Worm (Caenorhabditis elegans) whole organism, L3 larva: ENCODE measurements around the gene C23H3.9.

Experiments
- pqm-1 ChIP-seq: fragments of 150-350 bp; optimal IDR thresholded peaks from 2 replicates; lab custom pipeline; 2017; ENCODE audit warnings: missing biosample characterization, missing genetic modification characterization, inconsistent platforms
- skn-1 ChIP-seq: fragments of 150-350 bp; optimal IDR thresholded peaks from 2 replicates; lab custom pipeline; 2014; ENCODE audit warnings: missing biosample characterization, missing genetic modification characterization
- tbx-2 ChIP-seq: sonication (generic microtip); optimal IDR thresholded peaks from 2 replicates; lab custom pipeline; 2016; ENCODE audit warnings: mild to moderate bottlenecking, missing genetic modification characterization, missing compliant biosample characterization
- unc-62 ChIP-seq: fragments of 150-350 bp; sonication (generic microtip); optimal IDR thresholded peaks from 4 replicates; lab custom pipeline; 2014; ENCODE audit warnings: missing biosample characterization, missing genetic modification reagents, missing genetic modification characterization
- zag-1 ChIP-seq: fragments of 150-350 bp; optimal IDR thresholded peaks from 2 replicates; lab custom pipeline; 2014; ENCODE audit warnings: missing biosample characterization, missing genetic modification characterization

DNA sequence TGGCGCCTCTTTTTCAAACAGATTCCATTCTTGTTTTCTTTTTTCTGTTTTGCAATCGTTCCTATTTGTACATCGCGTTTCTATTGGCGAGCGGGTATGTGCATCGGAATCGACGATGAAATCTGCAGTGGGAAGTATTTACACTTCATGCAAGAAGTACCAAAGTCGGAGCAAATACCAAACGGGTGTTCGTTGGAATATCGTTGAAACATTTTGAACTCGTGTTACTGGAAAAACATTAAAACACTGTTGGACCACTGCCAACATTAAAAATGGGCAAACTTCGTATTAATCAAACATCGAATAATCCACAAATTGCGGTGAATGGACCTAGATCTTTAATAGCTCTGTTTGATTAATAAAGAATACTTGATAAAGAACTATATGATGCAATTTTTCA, at the start of gene C23H3.9:
- TF ChIP-seq zag-1 (tag; lab: Kevin White, UChicago), result no peak
- TF ChIP-seq skn-1 (tag; lab: Kevin White, UChicago), result no peak
- no peak for TF ChIP-seq pqm-1
- no peak for TF ChIP-seq unc-62 (GFP tag; lab: Kevin White, UChicago)
- TF ChIP-seq tbx-2 (tag; lab: Kevin White, UChicago), result no peak
